Worm (Caenorhabditis elegans) whole organism, young adult: ENCODE results near the gene nlp-27.

Experiments
- D2030.7 ChIP-seq: fragments of 200-800 bp; sonication (Bioruptor generic); IDR thresholded peaks from 2 replicates; pipeline ENCODE4 v1.3.6; 2022; ENCODE audit warnings: missing genetic modification reagents, missing genetic modification characterization, missing compliant biosample characterization
- F37B4.10 ChIP-seq: fragments of 200-800 bp; sonication (Bioruptor generic); IDR thresholded peaks from 2 replicates; pipeline ENCODE4 v1.3.6; 2022; ENCODE audit warnings: missing genetic modification characterization, missing compliant biosample characterization
- F39B2.1 ChIP-seq: fragments of 200-800 bp; sonication (Bioruptor generic); IDR thresholded peaks from 2 replicates; pipeline ENCODE4 v1.3.6; 2022; ENCODE audit warnings: missing genetic modification reagents, missing genetic modification characterization, missing compliant biosample characterization
- F55B11.4 ChIP-seq: sonication (generic microtip); optimal IDR thresholded peaks from 2 replicates; lab custom pipeline; 2016; ENCODE audit warnings: missing compliant biosample characterization, missing genetic modification characterization, borderline replicate concordance; ENCODE audit not compliant: insufficient read depth
- K11D2.4 ChIP-seq: fragments of 200-800 bp; sonication (Bioruptor generic); IDR thresholded peaks from 2 replicates; pipeline ENCODE4 v1.3.6; 2022; ENCODE audit warnings: missing genetic modification reagents, missing genetic modification characterization, missing compliant biosample characterization
- K12H6.12 ChIP-seq: fragments of 200-800 bp; sonication (Bioruptor generic); optimal IDR thresholded peaks from 2 replicates; lab custom pipeline; 2018; ENCODE audit warnings: mild to moderate bottlenecking, missing genetic modification characterization, missing compliant biosample characterization
- T07F8.4 ChIP-seq: sonication (generic microtip); optimal IDR thresholded peaks from 2 replicates; lab custom pipeline; 2016; ENCODE audit warnings: mild to moderate bottlenecking, missing genetic modification characterization, moderate library complexity, missing compliant biosample characterization
- T26A5.8 ChIP-seq: sonication (generic microtip); optimal IDR thresholded peaks from 2 replicates; lab custom pipeline; 2016; ENCODE audit warnings: missing genetic modification characterization, missing compliant biosample characterization
- akir-1 ChIP-seq: fragments of 200-800 bp; sonication (Bioruptor generic); optimal IDR thresholded peaks from 2 replicates; lab custom pipeline; 2018; ENCODE audit warnings: mild to moderate bottlenecking, missing genetic modification characterization, moderate library complexity, missing compliant biosample characterization
- athp-1 ChIP-seq: sonication (generic microtip); optimal IDR thresholded peaks from 2 replicates; lab custom pipeline; 2017; ENCODE audit warnings: mild to moderate bottlenecking, missing genetic modification characterization, missing compliant biosample characterization
- attf-3 ChIP-seq: fragments of 200-800 bp; sonication (Bioruptor generic); conservative IDR thresholded peaks from 2 replicates; pipeline ENCODE4 v1.3.6; 2022; ENCODE audit warnings: missing genetic modification reagents, missing genetic modification characterization, missing compliant biosample characterization
- attf-5 ChIP-seq: fragments of 200-800 bp; sonication (Bioruptor generic); optimal IDR thresholded peaks from 2 replicates; lab custom pipeline; 2018; ENCODE audit warnings: mild to moderate bottlenecking, missing genetic modification characterization, missing compliant biosample characterization
- ccch-3 ChIP-seq: fragments of 200-800 bp; sonication (Bioruptor generic); optimal IDR thresholded peaks from 2 replicates; lab custom pipeline; 2018; ENCODE audit warnings: mild to moderate bottlenecking, missing genetic modification characterization, missing compliant biosample characterization
- chd-7 ChIP-seq: sonication (generic microtip); optimal IDR thresholded peaks from 2 replicates; lab custom pipeline; 2016; ENCODE audit warnings: mild to moderate bottlenecking, missing genetic modification characterization, moderate library complexity, missing compliant biosample characterization
- dpl-1 ChIP-seq: fragments of 150-350 bp; optimal IDR thresholded peaks from 2 replicates; lab custom pipeline; 2014; ENCODE audit warnings: missing biosample characterization, missing genetic modification reagents, missing genetic modification characterization
- egl-44 ChIP-seq: fragments of 200-800 bp; sonication (Bioruptor generic); IDR thresholded peaks from 2 replicates; pipeline ENCODE4 v1.3.6; 2022; ENCODE audit warnings: missing genetic modification reagents, missing genetic modification characterization, missing compliant biosample characterization
- ekl-4 ChIP-seq: fragments of 200-800 bp; sonication (Bioruptor generic); IDR thresholded peaks from 2 replicates; pipeline ENCODE4 v1.3.6; 2022; ENCODE audit warnings: missing genetic modification reagents, missing genetic modification characterization, missing compliant biosample characterization
- ets-4 ChIP-seq: fragments of 200-800 bp; sonication (Bioruptor generic); optimal IDR thresholded peaks from 2 replicates; lab custom pipeline; 2018; ENCODE audit warnings: mild to moderate bottlenecking, missing genetic modification characterization, missing compliant biosample characterization
- hsf-1 ChIP-seq: fragments of 200-800 bp; sonication (Bioruptor generic); IDR thresholded peaks from 2 replicates; pipeline ENCODE4 v1.3.6; 2022; ENCODE audit warnings: missing genetic modification reagents, missing genetic modification characterization, missing compliant biosample characterization
- let-526 ChIP-seq: fragments of 200-800 bp; sonication (Bioruptor generic); IDR thresholded peaks from 2 replicates; pipeline ENCODE4 v1.3.6; 2022; ENCODE audit warnings: missing genetic modification reagents, missing genetic modification characterization, missing compliant biosample characterization
- let-607 ChIP-seq, 2 experiments: fragments of 200-800 bp in 1 of 2; sonication (Bioruptor generic) in 1 of 2; sonication (generic microtip) in 1 of 2; optimal IDR thresholded peaks; 2 replicates each; lab custom pipeline; 2016 to 2018; ENCODE audit warnings: mild to moderate bottlenecking in 2 of 2, missing compliant biosample characterization in 2 of 2, missing genetic modification characterization in 2 of 2, moderate library complexity in 2 of 2, missing genotype in 1 of 2
- lin-35 ChIP-seq, 3 experiments: fragments of 150-350 bp in 2 of 3; sonication (generic microtip) in 1 of 3; optimal IDR thresholded peaks; 2 replicates each; lab custom pipeline; 2014 to 2018; ENCODE audit warnings: missing biosample characterization in 3 of 3, missing genetic modification characterization in 3 of 3, missing genetic modification reagents in 3 of 3
- madf-8 ChIP-seq: fragments of 200-800 bp; sonication (Bioruptor generic); conservative IDR thresholded peaks from 2 replicates; pipeline ENCODE4 v1.3.6; 2022; ENCODE audit warnings: missing genetic modification reagents, missing genetic modification characterization, missing compliant biosample characterization
- mes-4 ChIP-seq: sonication (generic microtip); optimal IDR thresholded peaks from 2 replicates; lab custom pipeline; 2016; ENCODE audit warnings: missing genotype, missing genetic modification characterization, missing compliant biosample characterization
- nfya-1 ChIP-seq: sonication (generic microtip); optimal IDR thresholded peaks from 2 replicates; lab custom pipeline; 2017; ENCODE audit warnings: antibody characterized with exemption, missing compliant biosample characterization, missing genetic modification characterization, borderline replicate concordance; ENCODE audit not compliant: insufficient read depth
- nfyb-1 ChIP-seq: fragments of 200-800 bp; sonication (Bioruptor generic); IDR thresholded peaks from 2 replicates; pipeline ENCODE4 v1.3.6; 2022; ENCODE audit warnings: missing genetic modification reagents, missing genetic modification characterization, missing compliant biosample characterization
- nhr-90 ChIP-seq: sonication (generic microtip); optimal IDR thresholded peaks from 2 replicates; lab custom pipeline; 2016; ENCODE audit warnings: missing genotype, mild to moderate bottlenecking, missing genetic modification characterization, missing compliant biosample characterization
- pbrm-1 ChIP-seq: fragments of 200-800 bp; sonication (Bioruptor generic); IDR thresholded peaks from 2 replicates; pipeline ENCODE4 v1.3.6; 2022; ENCODE audit warnings: missing genetic modification reagents, missing genetic modification characterization, missing compliant biosample characterization
- rec-8 ChIP-seq, 2 experiments: sonication (generic microtip); optimal IDR thresholded peaks; 2 replicates each; lab custom pipeline; 2016; ENCODE audit warnings: mild to moderate bottlenecking in 2 of 2, missing genetic modification characterization in 2 of 2, missing genetic modification reagents in 2 of 2, missing genotype in 2 of 2, missing biosample characterization in 1 of 2, missing compliant biosample characterization in 1 of 2, moderate library complexity in 1 of 2
- rpc-1 ChIP-seq, 2 experiments: fragments of 150-350 bp in 1 of 2; sonication (generic microtip) in 1 of 2; optimal IDR thresholded peaks; 2 replicates each; lab custom pipeline; 2014 to 2018; ENCODE audit warnings: missing biosample characterization in 1 of 2, missing genetic modification characterization in 1 of 2, missing genetic modification reagents in 1 of 2, missing genotype in 1 of 2
- snpc-1.3 ChIP-seq: sonication (generic microtip); optimal IDR thresholded peaks from 2 replicates; lab custom pipeline; 2017; ENCODE audit warnings: missing genetic modification characterization, mild to moderate bottlenecking, missing compliant biosample characterization, antibody characterized with exemption, moderate library complexity, missing genotype, missing genetic modification reagents; ENCODE audit not compliant: insufficient read depth
- snpc-3.4 ChIP-seq: sonication (generic microtip); optimal IDR thresholded peaks from 2 replicates; lab custom pipeline; 2017; ENCODE audit warnings: missing genetic modification characterization, mild to moderate bottlenecking, missing compliant biosample characterization, antibody characterized with exemption, moderate library complexity, missing genotype, missing genetic modification reagents
- tbx-9 ChIP-seq: sonication (generic microtip); optimal IDR thresholded peaks from 2 replicates; lab custom pipeline; 2016; ENCODE audit warnings: borderline replicate concordance, missing genetic modification characterization, inconsistent platforms, missing compliant biosample characterization
- tlf-1 ChIP-seq: fragments of 200-800 bp; sonication (Bioruptor generic); optimal IDR thresholded peaks from 2 replicates; lab custom pipeline; 2018; ENCODE audit warnings: mild to moderate bottlenecking, missing genetic modification characterization, missing compliant biosample characterization
- zim-3 ChIP-seq: sonication (generic microtip); optimal IDR thresholded peaks from 2 replicates; lab custom pipeline; 2017; ENCODE audit warnings: mild to moderate bottlenecking, missing genetic modification characterization, moderate library complexity, missing compliant biosample characterization
- ztf-3 ChIP-seq: fragments of 200-800 bp; sonication (Bioruptor generic); optimal IDR thresholded peaks from 2 replicates; lab custom pipeline; 2018; ENCODE audit warnings: mild to moderate bottlenecking, missing genetic modification characterization, missing compliant biosample characterization
- ztf-6 ChIP-seq: fragments of 200-800 bp; sonication (Bioruptor generic); IDR thresholded peaks from 2 replicates; pipeline ENCODE4 v1.3.6; 2022; ENCODE audit warnings: missing genetic modification reagents, missing genetic modification characterization, missing compliant biosample characterization

The nlp-27 gene

ce11 chrV:4004577-4004976 is 15.4 kb downstream of the nlp-27 start (continued):
- TF ChIP-seq lin-35 (GFP tag; optimal IDR thresholded peaks at IDR 0.05; lab: Kevin White, UChicago) (no peak), ekl-4 (no peak), dpl-1 (GFP tag; lab: Kevin White, UChicago) (peak; percentile 62), mes-4 (tag; lab: Kevin White, UChicago) (no peak), tlf-1 (GFP tag; lab: Kevin White, UChicago) (no peak), ets-4 (GFP tag; lab: Kevin White, UChicago) (no peak), zim-3 (no peak), snpc-1.3 (tag; lab: Kevin White, UChicago) (no peak), D2030.7 (GFP tag; lab: Robert Waterston, UW) (peak; percentile 46; the same call in 1 of the 2 replicates)

ce11 chrV:4005219-4005618 is 16.0 kb downstream of the nlp-27 start, which contains the start of gene srh-8:
Gene srh-8 (plus strand): TSS chrV:4005519.
- TF ChIP-seq snpc-3.4 (tag; lab: Kevin White, UChicago) = no peak
- TF ChIP-seq rpc-1 (optimal IDR thresholded peaks at IDR 0.05; lab: Kevin White, UChicago) = no peak
- TF ChIP-seq rpc-1 (tag; optimal IDR thresholded peaks at IDR 0.05; lab: Kevin White, UChicago) = no peak
- TF ChIP-seq mes-4 (tag; lab: Kevin White, UChicago) = no peak
- no peak for TF ChIP-seq ztf-6 (GFP tag; lab: Robert Waterston, UW)
- no peak for TF ChIP-seq attf-5 (GFP tag; lab: Kevin White, UChicago)
- no peak for TF ChIP-seq nhr-90 (tag; lab: Kevin White, UChicago)
- TF ChIP-seq madf-8 (GFP tag; lab: Robert Waterston, UW) = no peak
- no peak for TF ChIP-seq F55B11.4 (tag; lab: Kevin White, UChicago)
- no peak for TF ChIP-seq attf-3 (GFP tag; lab: Robert Waterston, UW)
- TF ChIP-seq rec-8 (tag; optimal IDR thresholded peaks at IDR 0.05; lab: Kevin White, UChicago) = no peak
- TF ChIP-seq ztf-3 = no peak

ce11 chrV:4007927-4008326 is 18.7 kb downstream of the nlp-27 start, which contains the start of gene srh-7:
Gene srh-7 (plus strand): TSS chrV:4008227.
- TF ChIP-seq akir-1 (GFP tag; lab: Kevin White, UChicago) (no peak), egl-44 (GFP tag; lab: Robert Waterston, UW) (no peak), nfya-1 (tag; lab: Kevin White, UChicago) (no peak), pbrm-1 (GFP tag; lab: Robert Waterston, UW) (no peak), ccch-3 (GFP tag; lab: Kevin White, UChicago) (no peak), nfyb-1 (GFP tag; lab: Robert Waterston, UW) (no peak), K12H6.12 (tag; lab: Kevin White, UChicago) (no peak), tlf-1 (GFP tag; lab: Kevin White, UChicago) (no peak), T07F8.4 (tag; lab: Kevin White, UChicago) (no peak), ztf-3 (no peak), F37B4.10 (no peak), T26A5.8 (tag; lab: Kevin White, UChicago) (no peak)
- TF ChIP-seq, all 124 proteins: peak for 0

- TF ChIP-seq athp-1 (tag; lab: Kevin White, UChicago) (no peak), let-526 (no peak), F39B2.1 (GFP tag; lab: Robert Waterston, UW) (no peak), tbx-9 (tag; lab: Kevin White, UChicago) (no peak), chd-7 (no peak), K11D2.4 (GFP tag; lab: Robert Waterston, UW) (no peak), hsf-1 (GFP tag; lab: Robert Waterston, UW) (no peak), K12H6.12 (tag; lab: Kevin White, UChicago) (no peak), let-607 (tag; optimal IDR thresholded peaks at IDR 0.05; lab: Kevin White, UChicago) (no peak), rpc-1 (optimal IDR thresholded peaks at IDR 0.05; lab: Kevin White, UChicago) (no peak), rpc-1 (tag; optimal IDR thresholded peaks at IDR 0.05; lab: Kevin White, UChicago) (no peak)
Measured at ce11 chrV:4010170-4010569, 21.0 kb downstream of the nlp-27 start, which contains the start of gene srh-4. Gene srh-4 (plus strand): TSS chrV:4010470.
